Fruit fly (Drosophila melanogaster) whole organism, adult: ENCODE results near the gene CG14105.

Experiments
- CG14711 ChIP-seq: fragments of 200-800 bp; sonication (Bioruptor generic); optimal IDR thresholded peaks from 2 replicates; lab custom pipeline; 2018; ENCODE audit warnings: missing biosample characterization, mild to moderate bottlenecking, missing genetic modification characterization, moderate library complexity
- CG1620 ChIP-seq: fragments of 200-800 bp; sonication (Bioruptor generic); optimal IDR thresholded peaks from 2 replicates; lab custom pipeline; 2016; ENCODE audit warnings: missing biosample characterization, missing genetic modification characterization
- CG7045 ChIP-seq: fragments of 200-800 bp; sonication (Bioruptor generic); optimal IDR thresholded peaks from 2 replicates; lab custom pipeline; 2017; ENCODE audit warnings: missing biosample characterization, mild to moderate bottlenecking, missing genetic modification characterization
- Clk ChIP-seq: fragments of 200-800 bp; sonication (Bioruptor generic); optimal IDR thresholded peaks from 2 replicates; lab custom pipeline; 2017; ENCODE audit warnings: missing biosample characterization, missing genetic modification characterization
- Hr96 ChIP-seq: fragments of 200-800 bp; sonication (Bioruptor generic); optimal IDR thresholded peaks from 2 replicates; lab custom pipeline; 2016; ENCODE audit warnings: missing biosample characterization, missing genetic modification characterization
- bab1 ChIP-seq: fragments of 200-800 bp; sonication (Bioruptor generic); optimal IDR thresholded peaks from 3 replicates; lab custom pipeline; 2019; ENCODE audit warnings: missing biosample characterization, mild to moderate bottlenecking, missing genetic modification characterization, moderate library complexity
- ovo ChIP-seq: fragments of 200-800 bp; sonication (Bioruptor generic); optimal IDR thresholded peaks from 2 replicates; lab custom pipeline; 2016; ENCODE audit warnings: missing biosample characterization, missing genetic modification characterization

DNA sequence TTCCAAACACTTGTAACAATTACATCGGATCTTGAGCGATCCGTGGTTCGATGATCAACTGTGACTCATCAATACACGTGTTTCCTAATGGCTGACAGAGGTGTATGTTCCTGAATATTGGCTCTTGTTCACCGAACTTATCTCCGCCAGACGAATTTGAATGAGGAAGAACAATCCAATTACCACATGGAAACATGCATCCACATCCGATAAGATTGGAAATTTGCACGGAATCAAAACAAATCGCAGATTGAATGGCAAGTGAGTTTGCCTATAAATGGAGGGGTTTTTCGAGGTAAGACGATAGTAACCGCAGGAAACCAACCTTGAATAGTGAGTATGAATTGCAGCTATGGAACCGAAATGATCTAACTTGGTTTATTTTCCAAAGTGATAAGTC, 11.2 kb upstream of the CG14105 start, which contains the start of gene CG10725:
- TF ChIP-seq CG14711 = no peak
- TF ChIP-seq Hr96 = no peak
- TF ChIP-seq ovo (GFP tag; lab: Kevin White, UChicago) = no peak
- TF ChIP-seq CG1620 (GFP tag; lab: Kevin White, UChicago) = no peak
- no peak for TF ChIP-seq Clk (GFP tag; lab: Kevin White, UChicago)
- TF ChIP-seq CG7045 (GFP tag; lab: Kevin White, UChicago) = no peak
- no peak for TF ChIP-seq bab1 (GFP tag; lab: Kevin White, UChicago)
